Worm (Caenorhabditis elegans) whole organism, L1 larva: ENCODE measurements around the gene skr-20.

Experiments
- ceh-8 ChIP-seq: fragments of 200-800 bp; sonication (Bioruptor generic); optimal IDR thresholded peaks from 2 replicates; lab custom pipeline; 2018; ENCODE audit warnings: mild to moderate bottlenecking, missing genetic modification characterization, moderate library complexity, missing compliant biosample characterization
- fkh-10 ChIP-seq: sonication (generic microtip); optimal IDR thresholded peaks from 2 replicates; lab custom pipeline; 2017; ENCODE audit warnings: missing biosample characterization, missing genetic modification reagents, missing genetic modification characterization
- grh-1 ChIP-seq: fragments of 200-800 bp; sonication (Bioruptor generic); IDR thresholded peaks from 2 replicates; pipeline ENCODE4 v1.3.6; 2022; ENCODE audit warnings: missing genetic modification reagents, missing genetic modification characterization, missing compliant biosample characterization
- lir-3 ChIP-seq: sonication (generic microtip); optimal IDR thresholded peaks from 2 replicates; lab custom pipeline; 2016; ENCODE audit warnings: mild to moderate bottlenecking, missing genetic modification characterization, moderate library complexity, missing compliant biosample characterization; ENCODE audit not compliant: poor library complexity
- lsy-2 ChIP-seq, 2 experiments: fragments of 150-350 bp; optimal IDR thresholded peaks; 2 replicates each; lab custom pipeline; 2014; ENCODE audit warnings: missing biosample characterization in 2 of 2, missing genetic modification characterization in 2 of 2
- nhr-11 ChIP-seq: fragments of 150-350 bp; optimal IDR thresholded peaks from 2 replicates; lab custom pipeline; 2014; ENCODE audit warnings: missing biosample characterization, missing genetic modification characterization
- pqm-1 ChIP-seq: sonication (generic microtip); optimal IDR thresholded peaks from 3 replicates; lab custom pipeline; 2017; ENCODE audit warnings: missing biosample characterization, missing genetic modification characterization
- snpc-4 ChIP-seq: fragments of 150-350 bp; optimal IDR thresholded peaks from 2 replicates; lab custom pipeline; 2014; ENCODE audit warnings: missing biosample characterization, missing genetic modification characterization
- unc-130 ChIP-seq: fragments of 150-350 bp; optimal IDR thresholded peaks from 2 replicates; lab custom pipeline; 2017; ENCODE audit warnings: missing biosample characterization, missing genetic modification characterization, inconsistent platforms

ce11 chrX:13190912-13191311 lies 32.4 kb downstream of the skr-20 start, which contains the start of gene gpa-6:
- TF ChIP-seq ceh-8 (GFP tag; lab: Kevin White, UChicago) = no peak
- no peak for TF ChIP-seq grh-1 (GFP tag; lab: Robert Waterston, UW)
- no peak for TF ChIP-seq pqm-1
- TF ChIP-seq unc-130 (tag; lab: Kevin White, UChicago) = no peak
- no peak for TF ChIP-seq lir-3 (tag; lab: Kevin White, UChicago)
- TF ChIP-seq fkh-10 (GFP tag; lab: Kevin White, UChicago) = no peak
- TF ChIP-seq lsy-2 (tag; optimal IDR thresholded peaks at IDR 0.05; lab: Kevin White, UChicago) = no peak
- no peak for TF ChIP-seq snpc-4
- TF ChIP-seq nhr-11 = no peak
